Worm (Caenorhabditis elegans) whole organism, L1 larva: Measurements from ENCODE around the gene unc-9.

Experiments
- C04F5.9 ChIP-seq: sonication (generic microtip); optimal IDR thresholded peaks from 2 replicates; lab custom pipeline; 2016; ENCODE audit warnings: missing genetic modification characterization, missing compliant biosample characterization
- C16A3.4 ChIP-seq: fragments of 150-350 bp; optimal IDR thresholded peaks from 2 replicates; lab custom pipeline; 2014; ENCODE audit warnings: missing biosample characterization, missing genetic modification characterization
- Y116A8C.19 ChIP-seq: sonication (generic microtip); optimal IDR thresholded peaks from 2 replicates; lab custom pipeline; 2016; ENCODE audit warnings: missing compliant biosample characterization, missing genetic modification characterization, borderline replicate concordance
- blmp-1 ChIP-seq: fragments of 150-350 bp; optimal IDR thresholded peaks from 2 replicates; lab custom pipeline; 2014; ENCODE audit warnings: missing biosample characterization, missing genetic modification characterization
- ceh-63 ChIP-seq: fragments of 200-800 bp; sonication (Bioruptor generic); optimal IDR thresholded peaks from 2 replicates; lab custom pipeline; 2018; ENCODE audit warnings: mild to moderate bottlenecking, missing genetic modification characterization, missing compliant biosample characterization
- ceh-82 ChIP-seq, 3 experiments: fragments of 150-350 bp in 1 of 3; sonication (generic microtip) in 2 of 3; optimal IDR thresholded peaks; 2 replicates each; lab custom pipeline; 2014 to 2017; ENCODE audit warnings: missing biosample characterization in 3 of 3, missing genetic modification characterization in 3 of 3
- ceh-88 ChIP-seq: fragments of 200-800 bp; sonication (Bioruptor generic); IDR thresholded peaks from 2 replicates; pipeline ENCODE4 v1.3.6; 2022; ENCODE audit warnings: missing genetic modification characterization, missing compliant biosample characterization
- ceh-90 ChIP-seq: sonication (generic microtip); optimal IDR thresholded peaks from 2 replicates; lab custom pipeline; 2016; ENCODE audit warnings: missing genetic modification characterization, missing compliant biosample characterization
- ces-1 ChIP-seq: fragments of 150-350 bp; optimal IDR thresholded peaks from 2 replicates; lab custom pipeline; 2014; ENCODE audit warnings: missing biosample characterization, missing genetic modification reagents, missing genetic modification characterization
- dpl-1 ChIP-seq, 3 experiments: fragments of 150-350 bp in 2 of 3; sonication (generic microtip) in 1 of 3; optimal IDR thresholded peaks; 2 replicates each; lab custom pipeline; 2014 to 2017; ENCODE audit warnings: missing biosample characterization in 3 of 3, missing genetic modification characterization in 3 of 3, missing genetic modification reagents in 3 of 3
- efl-1 ChIP-seq, 4 experiments: fragments of 150-350 bp; optimal IDR thresholded peaks in 3 of 4; peaks in 1 of 4; 1 replicate in 1 of 4; 2 replicates in 3 of 4; lab custom pipeline; 2014; ENCODE audit warnings: missing biosample characterization in 2 of 4, missing genetic modification characterization in 2 of 4, missing genetic modification reagents in 2 of 4
- egl-27 ChIP-seq, 2 experiments: fragments of 150-350 bp in 1 of 2; sonication (generic microtip); optimal IDR thresholded peaks; 3 replicates each; lab custom pipeline; 2017 to 2018; ENCODE audit warnings: missing biosample characterization in 2 of 2, missing genetic modification characterization in 2 of 2, missing genetic modification reagents in 2 of 2
- elt-2 ChIP-seq: sonication (generic microtip); optimal IDR thresholded peaks from 2 replicates; lab custom pipeline; 2016; ENCODE audit warnings: missing genetic modification characterization, mild to moderate bottlenecking, inconsistent platforms, missing compliant biosample characterization, missing genetic modification reagents
- elt-3 ChIP-seq, 6 experiments: fragments of 150-350 bp in 1 of 6; sonication (generic microtip); optimal IDR thresholded peaks; 2 replicates each; lab custom pipeline; 2017 to 2018; ENCODE audit warnings: missing biosample characterization in 6 of 6, missing genetic modification characterization in 6 of 6, inconsistent platforms in 1 of 6
- fkh-8 ChIP-seq: sonication (generic microtip); optimal IDR thresholded peaks from 2 replicates; lab custom pipeline; 2016; ENCODE audit warnings: mild to moderate bottlenecking, missing genetic modification characterization, missing compliant biosample characterization
- fos-1 ChIP-seq: fragments of 150-350 bp; optimal IDR thresholded peaks from 2 replicates; lab custom pipeline; 2014; ENCODE audit warnings: missing biosample characterization, missing genetic modification characterization
- grh-1 ChIP-seq: fragments of 200-800 bp; sonication (Bioruptor generic); IDR thresholded peaks from 2 replicates; pipeline ENCODE4 v1.3.6; 2022; ENCODE audit warnings: missing genetic modification reagents, missing genetic modification characterization, missing compliant biosample characterization
- hlh-17 ChIP-seq: fragments of 200-800 bp; sonication (Bioruptor generic); optimal IDR thresholded peaks from 2 replicates; lab custom pipeline; 2018; ENCODE audit warnings: missing genetic modification characterization, mild to moderate bottlenecking, missing compliant biosample characterization, moderate library complexity, borderline replicate concordance
- hlh-4 ChIP-seq: sonication (generic microtip); optimal IDR thresholded peaks from 2 replicates; lab custom pipeline; 2016; ENCODE audit warnings: mild to moderate bottlenecking, missing genetic modification characterization, missing compliant biosample characterization
- hpl-2 ChIP-seq: fragments of 150-350 bp; optimal IDR thresholded peaks from 2 replicates; lab custom pipeline; 2014; ENCODE audit warnings: missing biosample characterization, missing genetic modification reagents, missing genetic modification characterization
- jun-1 ChIP-seq: fragments of 150-350 bp; optimal IDR thresholded peaks from 2 replicates; lab custom pipeline; 2014; ENCODE audit warnings: missing biosample characterization, missing genetic modification reagents, missing genetic modification characterization
- lin-14 ChIP-seq: fragments of 200-800 bp; sonication (Bioruptor generic); optimal IDR thresholded peaks from 2 replicates; lab custom pipeline; 2018; ENCODE audit warnings: mild to moderate bottlenecking, missing genetic modification characterization, moderate library complexity, missing compliant biosample characterization
- lin-35 ChIP-seq, 2 experiments: fragments of 150-350 bp; optimal IDR thresholded peaks; 2 replicates each; lab custom pipeline; 2014; ENCODE audit warnings: missing biosample characterization in 2 of 2, missing genetic modification characterization in 2 of 2, missing genetic modification reagents in 2 of 2
- lsy-2 ChIP-seq, 2 experiments: fragments of 150-350 bp; optimal IDR thresholded peaks; 2 replicates each; lab custom pipeline; 2014; ENCODE audit warnings: missing biosample characterization in 2 of 2, missing genetic modification characterization in 2 of 2
- mdl-1 ChIP-seq, 2 experiments: fragments of 150-350 bp; optimal IDR thresholded peaks; 2 replicates each; lab custom pipeline; 2014 to 2017; ENCODE audit warnings: missing biosample characterization in 2 of 2, missing genetic modification characterization in 2 of 2, inconsistent platforms in 1 of 2
- mep-1 ChIP-seq: fragments of 150-350 bp; optimal IDR thresholded peaks from 2 replicates; lab custom pipeline; 2014; ENCODE audit warnings: missing biosample characterization, missing genetic modification characterization
- nhr-19 ChIP-seq: fragments of 200-800 bp; sonication (Bioruptor generic); conservative IDR thresholded peaks from 2 replicates; pipeline ENCODE4 v1.3.6; 2022; ENCODE audit warnings: missing genetic modification characterization, missing compliant biosample characterization
- nhr-20 ChIP-seq: sonication (generic microtip); optimal IDR thresholded peaks from 2 replicates; lab custom pipeline; 2016; ENCODE audit warnings: mild to moderate bottlenecking, missing genetic modification characterization, missing compliant biosample characterization
- nhr-237 ChIP-seq: fragments of 150-350 bp; optimal IDR thresholded peaks from 2 replicates; lab custom pipeline; 2014; ENCODE audit warnings: missing biosample characterization, missing genetic modification characterization
- nhr-47 ChIP-seq: sonication (generic microtip); optimal IDR thresholded peaks from 2 replicates; lab custom pipeline; 2016; ENCODE audit warnings: mild to moderate bottlenecking, missing genetic modification characterization, moderate library complexity, missing compliant biosample characterization
- nhr-71 ChIP-seq: sonication (generic microtip); optimal IDR thresholded peaks from 2 replicates; lab custom pipeline; 2016; ENCODE audit warnings: mild to moderate bottlenecking, missing genetic modification characterization, moderate library complexity, missing compliant biosample characterization
- nhr-77 ChIP-seq: fragments of 150-350 bp; optimal IDR thresholded peaks from 2 replicates; lab custom pipeline; 2014; ENCODE audit warnings: missing biosample characterization, missing genetic modification characterization
- nhr-85 ChIP-seq: sonication (generic microtip); peaks from one replicate; lab custom pipeline; 2016; ENCODE audit warnings: missing genetic modification characterization, inconsistent platforms, missing compliant biosample characterization
- nhr-90 ChIP-seq: sonication (generic microtip); optimal IDR thresholded peaks from 2 replicates; lab custom pipeline; 2016; ENCODE audit warnings: mild to moderate bottlenecking, missing genetic modification characterization, missing compliant biosample characterization; ENCODE audit not compliant: poor library complexity
- pqm-1 ChIP-seq: sonication (generic microtip); optimal IDR thresholded peaks from 3 replicates; lab custom pipeline; 2017; ENCODE audit warnings: missing biosample characterization, missing genetic modification characterization
- rnt-1 ChIP-seq: sonication (generic microtip); optimal IDR thresholded peaks from 2 replicates; lab custom pipeline; 2016; ENCODE audit warnings: mild to moderate bottlenecking, missing genetic modification characterization, moderate library complexity, missing compliant biosample characterization
- snu-23 ChIP-seq: sonication (generic microtip); optimal IDR thresholded peaks from 2 replicates; lab custom pipeline; 2016; ENCODE audit warnings: missing genetic modification characterization, missing compliant biosample characterization
- sox-4 ChIP-seq: sonication (generic microtip); optimal IDR thresholded peaks from 2 replicates; lab custom pipeline; 2016; ENCODE audit warnings: missing genetic modification characterization, missing compliant biosample characterization
- sup-37 ChIP-seq: fragments of 200-800 bp; sonication (Bioruptor generic); optimal IDR thresholded peaks from 2 replicates; lab custom pipeline; 2018; ENCODE audit warnings: mild to moderate bottlenecking, missing genetic modification characterization, missing compliant biosample characterization
- swsn-7 ChIP-seq: sonication (generic microtip); optimal IDR thresholded peaks from 2 replicates; lab custom pipeline; 2016; ENCODE audit warnings: missing genetic modification characterization, missing compliant biosample characterization
- tbx-2 ChIP-seq: sonication (generic microtip); optimal IDR thresholded peaks from 2 replicates; lab custom pipeline; 2016; ENCODE audit warnings: missing genetic modification characterization, missing compliant biosample characterization
- unc-130 ChIP-seq: fragments of 150-350 bp; optimal IDR thresholded peaks from 2 replicates; lab custom pipeline; 2017; ENCODE audit warnings: missing biosample characterization, missing genetic modification characterization, inconsistent platforms
- unc-30 ChIP-seq: sonication (generic microtip); optimal IDR thresholded peaks from 2 replicates; lab custom pipeline; 2017; ENCODE audit warnings: missing biosample characterization, missing genetic modification characterization
- unc-86 ChIP-seq: sonication (generic microtip); optimal IDR thresholded peaks from 2 replicates; lab custom pipeline; 2016; ENCODE audit warnings: missing genetic modification characterization, missing compliant biosample characterization
- unc-98 ChIP-seq: fragments of 200-800 bp; sonication (Bioruptor generic); IDR thresholded peaks from 2 replicates; pipeline ENCODE4 v1.3.6; 2022; ENCODE audit warnings: missing genetic modification characterization, missing compliant biosample characterization

unc-9 gene

ce11 chrX:13249102-13249501, 47.5 kb downstream of the unc-9 start:
- TF ChIP-seq fkh-8 (tag; lab: Kevin White, UChicago), result peak; percentile 39
- no peak for TF ChIP-seq ceh-88 (GFP tag; lab: Robert Waterston, UW)
- peak; percentile 4 for TF ChIP-seq nhr-71

- TF ChIP-seq snu-23 (GFP tag; lab: Kevin White, UChicago) (peak; percentile 75), efl-1 (optimal IDR thresholded peaks at IDR 0.05; lab: Kevin White, UChicago) (no peak), efl-1 (GFP tag; optimal IDR thresholded peaks at IDR 0.05 in 1 of 2; lab: Kevin White, UChicago) (no peak), sup-37 (no peak), unc-98 (GFP tag; lab: Robert Waterston, UW) (no peak), nhr-90 (tag; lab: Kevin White, UChicago) (peak; percentile 64), elt-2 (tag; lab: Kevin White, UChicago) (peak; percentile 76), nhr-77 (peak; percentile 64), Y116A8C.19 (tag; lab: Kevin White, UChicago) (no peak), tbx-2 (tag; lab: Kevin White, UChicago) (peak; percentile 58), jun-1 (tag; lab: Kevin White, UChicago) (no peak), nhr-85 (peak; percentile 95), pqm-1 (tag; lab: Kevin White, UChicago) (no peak), elt-3 (tag; optimal IDR thresholded peaks at IDR 0.05; lab: Kevin White, UChicago) (peak in 5 of 6 experiments; percentile 37 to 85 (median 79)), ceh-82 (tag; optimal IDR thresholded peaks at IDR 0.05; lab: Kevin White, UChicago) (peak in 1 of 3 experiments; percentile 6), lin-14 (GFP tag; lab: Kevin White, UChicago) (peak; percentile 85), hpl-2 (GFP tag; lab: Kevin White, UChicago) (no peak), C16A3.4 (peak; percentile 53), hlh-4 (tag; lab: Kevin White, UChicago) (no peak), rnt-1 (tag; lab: Kevin White, UChicago) (peak; percentile 23), nhr-47 (tag; lab: Kevin White, UChicago) (no peak), ces-1 (GFP tag; lab: Kevin White, UChicago) (no peak), ceh-63 (GFP tag; lab: Kevin White, UChicago) (no peak), nhr-237 (tag; lab: Kevin White, UChicago) (no peak), blmp-1 (tag; lab: Kevin White, UChicago) (peak; percentile 91), egl-27 (tag; optimal IDR thresholded peaks at IDR 0.05; lab: Kevin White, UChicago) (peak; percentile 27 to 33), ceh-90 (tag; lab: Kevin White, UChicago) (no peak), fos-1 (no peak), nhr-20 (tag; lab: Kevin White, UChicago) (peak; percentile 89), lin-35 (GFP tag; optimal IDR thresholded peaks at IDR 0.05; lab: Kevin White, UChicago) (peak in 1 of 2 experiments; percentile 64), sox-4 (tag; lab: Kevin White, UChicago) (no peak), swsn-7 (tag; lab: Kevin White, UChicago) (peak; percentile 25), unc-86 (tag; lab: Kevin White, UChicago) (no peak), C04F5.9 (no peak), lsy-2 (tag; optimal IDR thresholded peaks at IDR 0.05; lab: Kevin White, UChicago) (peak in 1 of 2 experiments; percentile 30), grh-1 (GFP tag; lab: Robert Waterston, UW) (0 out of 2 replicates have a peak, but pooled peaks have one; percentile 7), nhr-71 (peak; percentile 74), mep-1 (tag; lab: Kevin White, UChicago) (no peak), unc-130 (tag; lab: Kevin White, UChicago) (peak; percentile 63), hlh-17 (no peak), unc-30 (no peak), nhr-19 (peak; percentile 29; the same call in 1 of the 2 replicates), dpl-1 (GFP tag; optimal IDR thresholded peaks at IDR 0.05; lab: Kevin White, UChicago) (peak in 1 of 3 experiments; percentile 7), mdl-1 (tag; optimal IDR thresholded peaks at IDR 0.05; lab: Kevin White, UChicago) (peak in 1 of 2 experiments; percentile 91)
Measured at ce11 chrX:13250163-13250562, 48.6 kb downstream of the unc-9 start.
